Fruit fly (Drosophila melanogaster) whole organism, embryonic: ENCODE measurements around the gene CG14965.
A peak's percentile ranks its signal among the peaks of the same experiment; 100 is the strongest.

ENCODE experiments used
- Atf6 ChIP-seq: fragments of 200-800 bp; sonication (Bioruptor generic); IDR thresholded peaks from 2 replicates; pipeline ENCODE4 v1.3.6; 2022; ENCODE audit warnings: missing biosample characterization, missing genetic modification characterization
- CG10431 ChIP-seq: fragments of 200-800 bp; sonication (Bioruptor generic); optimal IDR thresholded peaks from 3 replicates; lab custom pipeline; 2018; ENCODE audit warnings: missing biosample characterization, mild to moderate bottlenecking, missing genetic modification characterization
- CG10654 ChIP-seq: fragments of 200-800 bp; sonication (Bioruptor generic); optimal IDR thresholded peaks from 2 replicates; lab custom pipeline; 2016; ENCODE audit warnings: missing biosample characterization, missing genetic modification characterization
- CG11398 ChIP-seq: fragments of 200-800 bp; sonication (Bioruptor generic); optimal IDR thresholded peaks from 2 replicates; lab custom pipeline; 2016; ENCODE audit warnings: missing biosample characterization, missing genetic modification characterization
- CG11723 ChIP-seq: fragments of 200-800 bp; sonication (Bioruptor generic); optimal IDR thresholded peaks from 2 replicates; lab custom pipeline; 2017; ENCODE audit warnings: missing biosample characterization, mild to moderate bottlenecking, missing genetic modification characterization
- CG12071 ChIP-seq: fragments of 200-800 bp; sonication (Bioruptor generic); optimal IDR thresholded peaks from 3 replicates; lab custom pipeline; 2018; ENCODE audit warnings: missing biosample characterization, mild to moderate bottlenecking, missing genetic modification characterization
- CG12155 ChIP-seq: fragments of 200-800 bp; sonication (Bioruptor generic); optimal IDR thresholded peaks from 3 replicates; lab custom pipeline; 2016; ENCODE audit warnings: missing biosample characterization, missing genetic modification characterization
- CG12391 ChIP-seq: fragments of 200-800 bp; sonication (Bioruptor generic); optimal IDR thresholded peaks from 3 replicates; lab custom pipeline; 2018; ENCODE audit warnings: missing biosample characterization, mild to moderate bottlenecking, missing genetic modification characterization, moderate library complexity
- CG13123 ChIP-seq: fragments of 200-800 bp; sonication (Bioruptor generic); optimal IDR thresholded peaks from 2 replicates; lab custom pipeline; 2016; ENCODE audit warnings: missing biosample characterization, missing genetic modification characterization
- CG14441 ChIP-seq: fragments of 200-800 bp; sonication (Bioruptor generic); IDR thresholded peaks from 2 replicates; pipeline ENCODE4 v1.3.6; 2022; ENCODE audit warnings: missing biosample characterization, missing genetic modification characterization
- CG14710 ChIP-seq: fragments of 200-800 bp; sonication (Bioruptor generic); optimal IDR thresholded peaks from 3 replicates; lab custom pipeline; 2019; ENCODE audit warnings: missing biosample characterization, mild to moderate bottlenecking, missing genetic modification characterization, moderate library complexity
- CG16815 ChIP-seq: fragments of 200-800 bp; sonication (Bioruptor generic); optimal IDR thresholded peaks from 3 replicates; lab custom pipeline; 2017; ENCODE audit warnings: missing biosample characterization, mild to moderate bottlenecking, missing genetic modification characterization
- CG2712 ChIP-seq: fragments of 200-800 bp; optimal IDR thresholded peaks from 3 replicates; lab custom pipeline; 2019; ENCODE audit warnings: missing biosample characterization, mild to moderate bottlenecking, missing genetic modification characterization, moderate library complexity
- CG30431 ChIP-seq: fragments of 200-800 bp; sonication (Bioruptor generic); optimal IDR thresholded peaks from 2 replicates; lab custom pipeline; 2017; ENCODE audit warnings: missing biosample characterization, missing genetic modification characterization
- CG6272 ChIP-seq: fragments of 200-800 bp; sonication (Bioruptor generic); IDR thresholded peaks from 2 replicates; pipeline ENCODE4 v1.3.6; 2022; ENCODE audit warnings: missing biosample characterization, missing genetic modification characterization
- CG6689 ChIP-seq: fragments of 200-800 bp; sonication (Bioruptor generic); IDR thresholded peaks from 2 replicates; pipeline ENCODE4 v1.3.6; 2022; ENCODE audit warnings: missing biosample characterization, missing genetic modification characterization
- CG7839 ChIP-seq: fragments of 200-800 bp; sonication (Bioruptor generic); optimal IDR thresholded peaks from 3 replicates; lab custom pipeline; 2018; ENCODE audit warnings: missing biosample characterization, mild to moderate bottlenecking, missing genetic modification characterization, moderate library complexity
- CG8388 ChIP-seq: fragments of 200-800 bp; sonication (Bioruptor generic); optimal IDR thresholded peaks from 2 replicates; lab custom pipeline; 2019; ENCODE audit warnings: missing biosample characterization, mild to moderate bottlenecking, missing genetic modification characterization, moderate library complexity
- CG9876 ChIP-seq: fragments of 200-800 bp; sonication (Bioruptor generic); optimal IDR thresholded peaks from 2 replicates; lab custom pipeline; 2016; ENCODE audit warnings: missing biosample characterization, missing genetic modification characterization
- Dad ChIP-seq: fragments of 200-800 bp; sonication (Bioruptor generic); optimal IDR thresholded peaks from 3 replicates; lab custom pipeline; 2016; ENCODE audit warnings: missing biosample characterization, missing genetic modification characterization
- Doc2 ChIP-seq: fragments of 200-800 bp; sonication (Bioruptor generic); IDR thresholded peaks from 2 replicates; pipeline ENCODE4 v1.3.6; 2022; ENCODE audit warnings: missing biosample characterization, missing genetic modification characterization
- Doc3 ChIP-seq: fragments of 200-800 bp; sonication (Bioruptor generic); IDR thresholded peaks from 3 replicates; pipeline ENCODE4 v1.3.6; 2022; ENCODE audit warnings: missing biosample characterization, missing genetic modification characterization; ENCODE audit not compliant: partially characterized antibody
- HLH54F ChIP-seq: fragments of 200-800 bp; sonication (Bioruptor generic); optimal IDR thresholded peaks from 3 replicates; lab custom pipeline; 2016; ENCODE audit warnings: missing biosample characterization, missing genetic modification characterization
- Hmr ChIP-seq: fragments of 200-800 bp; sonication (Bioruptor generic); optimal IDR thresholded peaks from 3 replicates; lab custom pipeline; 2017; ENCODE audit warnings: mild to moderate bottlenecking, missing biosample characterization, missing genetic modification reagents, missing genetic modification characterization
- Hr78 ChIP-seq, 2 experiments: fragments of 200-800 bp in 1 of 2; fragments of >200 bp in 1 of 2; sonication (Bioruptor generic) in 1 of 2; optimal IDR thresholded peaks; 2 replicates each; lab custom pipeline; 2017 to 2019; ENCODE audit warnings: missing biosample characterization in 2 of 2, missing genetic modification characterization in 2 of 2, mild to moderate bottlenecking in 1 of 2, moderate library complexity in 1 of 2
- Kr ChIP-seq: fragments of 200-800 bp; sonication (Bioruptor generic); optimal IDR thresholded peaks from 2 replicates; lab custom pipeline; 2017; ENCODE audit warnings: missing biosample characterization, mild to moderate bottlenecking, missing genetic modification characterization
- Med ChIP-seq: fragments of 200-800 bp; sonication (Bioruptor generic); peaks from one replicate; lab custom pipeline; 2016; ENCODE audit warnings: missing biosample characterization, missing genetic modification characterization, mild to moderate bottlenecking, inconsistent platforms, moderate library complexity
- Ptx1 ChIP-seq: fragments of 200-800 bp; sonication (Bioruptor generic); IDR thresholded peaks from 2 replicates; pipeline ENCODE4 v1.3.6; 2022; ENCODE audit warnings: missing biosample characterization, missing genetic modification characterization
- Rfx ChIP-seq: fragments of 200-800 bp; sonication (Bioruptor generic); IDR thresholded peaks from 2 replicates; pipeline ENCODE4 v1.3.6; 2022; ENCODE audit warnings: missing biosample characterization, missing genetic modification characterization
- Vsx1 ChIP-seq: fragments of 200-800 bp; sonication (Bioruptor generic); optimal IDR thresholded peaks from 2 replicates; lab custom pipeline; 2017; ENCODE audit warnings: missing biosample characterization, mild to moderate bottlenecking, missing genetic modification characterization, missing genetic modification reagents
- btn ChIP-seq: fragments of 200-800 bp; sonication (Bioruptor generic); optimal IDR thresholded peaks from 2 replicates; lab custom pipeline; 2016; ENCODE audit warnings: missing biosample characterization, missing genetic modification characterization
- emc ChIP-seq: fragments of 200-800 bp; sonication (Bioruptor generic); optimal IDR thresholded peaks from 2 replicates; lab custom pipeline; 2016; ENCODE audit warnings: missing biosample characterization, missing genetic modification characterization
- exex ChIP-seq: fragments of 200-800 bp; sonication (Bioruptor generic); optimal IDR thresholded peaks from 4 replicates; lab custom pipeline; 2018; ENCODE audit warnings: missing biosample characterization, mild to moderate bottlenecking, missing genetic modification characterization, moderate library complexity
- fd102C ChIP-seq: fragments of 200-800 bp; sonication (Bioruptor generic); optimal IDR thresholded peaks from 2 replicates; lab custom pipeline; 2018; ENCODE audit warnings: missing biosample characterization, mild to moderate bottlenecking, missing genetic modification characterization, moderate library complexity
- fd96Cb ChIP-seq: fragments of 200-800 bp; sonication (Bioruptor generic); optimal IDR thresholded peaks from 2 replicates; lab custom pipeline; 2018; ENCODE audit warnings: missing biosample characterization, mild to moderate bottlenecking, missing genetic modification characterization, moderate library complexity
- gem ChIP-seq: fragments of 200-800 bp; sonication (Bioruptor generic); optimal IDR thresholded peaks from 2 replicates; lab custom pipeline; 2019; ENCODE audit warnings: missing biosample characterization, mild to moderate bottlenecking, missing genetic modification characterization, moderate library complexity
- gfzf ChIP-seq: fragments of 200-800 bp; sonication (Bioruptor generic); optimal IDR thresholded peaks from 2 replicates; lab custom pipeline; 2016; ENCODE audit warnings: missing biosample characterization, mild to moderate bottlenecking, missing genetic modification characterization, moderate library complexity
- gro ChIP-seq: fragments of 200-800 bp; sonication (Bioruptor generic); optimal IDR thresholded peaks from 2 replicates; lab custom pipeline; 2016; ENCODE audit warnings: missing biosample characterization, missing genetic modification characterization
- hth ChIP-seq: fragments of >200 bp; optimal IDR thresholded peaks from 2 replicates; lab custom pipeline; 2017; ENCODE audit warnings: inconsistent platforms
- knrl ChIP-seq: fragments of 200-800 bp; sonication (Bioruptor generic); IDR thresholded peaks from 3 replicates; pipeline ENCODE4 v1.3.6; 2022; ENCODE audit warnings: missing biosample characterization, missing genetic modification characterization; ENCODE audit not compliant: partially characterized antibody
- nerfin-1 ChIP-seq: fragments of 200-800 bp; sonication (Bioruptor generic); optimal IDR thresholded peaks from 3 replicates; lab custom pipeline; 2019; ENCODE audit warnings: missing biosample characterization, mild to moderate bottlenecking, missing genetic modification characterization, moderate library complexity
- ro ChIP-seq: fragments of 200-800 bp; sonication (Bioruptor generic); IDR thresholded peaks from 2 replicates; pipeline ENCODE4 v1.3.6; 2022; ENCODE audit warnings: missing biosample characterization, missing genetic modification characterization
- scrt ChIP-seq: fragments of 200-800 bp; sonication (Bioruptor generic); optimal IDR thresholded peaks from 2 replicates; lab custom pipeline; 2018; ENCODE audit warnings: missing biosample characterization, mild to moderate bottlenecking, missing genetic modification characterization, moderate library complexity
- sd ChIP-seq: fragments of 200-800 bp; sonication (Bioruptor generic); optimal IDR thresholded peaks from 3 replicates; lab custom pipeline; 2018; ENCODE audit warnings: missing biosample characterization, mild to moderate bottlenecking, missing genetic modification characterization, moderate library complexity
- ssp ChIP-seq: fragments of 200-800 bp; sonication (Bioruptor generic); IDR thresholded peaks from 2 replicates; pipeline ENCODE4 v1.3.6; 2022; ENCODE audit warnings: missing biosample characterization, missing genetic modification characterization
- stwl ChIP-seq: fragments of 200-800 bp; sonication (Bioruptor generic); optimal IDR thresholded peaks from 3 replicates; lab custom pipeline; 2018; ENCODE audit warnings: missing biosample characterization, mild to moderate bottlenecking, missing genetic modification characterization, moderate library complexity
- trem ChIP-seq: fragments of 200-800 bp; optimal IDR thresholded peaks from 3 replicates; lab custom pipeline; 2019; ENCODE audit warnings: missing biosample characterization, mild to moderate bottlenecking, missing genetic modification characterization, moderate library complexity
- trh ChIP-seq: fragments of 200-800 bp; sonication (Bioruptor generic); optimal IDR thresholded peaks from 2 replicates; lab custom pipeline; 2016; ENCODE audit warnings: missing biosample characterization, missing genetic modification characterization
- usp ChIP-seq: fragments of >200 bp; optimal IDR thresholded peaks from 2 replicates; lab custom pipeline; 2017; ENCODE audit warnings: missing biosample characterization, missing genetic modification characterization
- wdn ChIP-seq: fragments of 200-800 bp; sonication (Bioruptor generic); IDR thresholded peaks from 2 replicates; pipeline ENCODE4 v1.3.6; 2022; ENCODE audit warnings: missing biosample characterization, missing genetic modification characterization
- zen ChIP-seq: fragments of 200-800 bp; sonication (Bioruptor generic); optimal IDR thresholded peaks from 3 replicates; lab custom pipeline; 2018; ENCODE audit warnings: missing biosample characterization, mild to moderate bottlenecking, missing genetic modification characterization, moderate library complexity

The CG14965 gene

dm6 chr3L:3194059-3194458 lies 1.8 kb upstream of the CG14965 start (continued):
- no peak for TF ChIP-seq gfzf (GFP tag; lab: Kevin White, UChicago)
- no peak for TF ChIP-seq usp
- peak; percentile 81 for TF ChIP-seq CG6272 (GFP tag; lab: Robert Waterston, UW)
- TF ChIP-seq CG11398 (GFP tag; lab: Kevin White, UChicago): peak; percentile 13
- TF ChIP-seq trh: peak; percentile 68
- peak; percentile 84 for TF ChIP-seq CG12155 (GFP tag; lab: Kevin White, UChicago)
- TF ChIP-seq Dad: peak; percentile 58
- peak; percentile 84 for TF ChIP-seq CG30431
- TF ChIP-seq Doc2 (GFP tag; lab: Robert Waterston, UW): peak; percentile 73
- peak; percentile 95 for TF ChIP-seq Ptx1 (GFP tag; lab: Robert Waterston, UW)
- peak; percentile 85 for TF ChIP-seq ro (GFP tag; lab: Robert Waterston, UW)
- peak; percentile 71 for TF ChIP-seq CG10431 (GFP tag; lab: Kevin White, UChicago)
- TF ChIP-seq HLH54F: peak; percentile 48
- peak; percentile 96 for TF ChIP-seq gem (tag; lab: Kevin White, UChicago)
- TF ChIP-seq ssp (GFP tag; lab: Robert Waterston, UW): peak; percentile 79
- TF ChIP-seq CG2712 (tag; lab: Kevin White, UChicago): peak; percentile 95
- peak; percentile 58 for TF ChIP-seq exex (tag; lab: Kevin White, UChicago)
- peak; percentile 85 for TF ChIP-seq fd102C
- peak; percentile 82 for TF ChIP-seq nerfin-1 (tag; lab: Kevin White, UChicago)
- no peak for TF ChIP-seq btn
- peak; percentile 95 for TF ChIP-seq CG12391 (tag; lab: Kevin White, UChicago)
- TF ChIP-seq CG11723: peak; percentile 83
- peak; percentile 97 for TF ChIP-seq zen (tag; lab: Kevin White, UChicago)
- TF ChIP-seq CG16815 (GFP tag; lab: Kevin White, UChicago): peak; percentile 85
- peak; percentile 73 for TF ChIP-seq wdn (GFP tag; lab: Robert Waterston, UW)
- TF ChIP-seq Atf6 (GFP tag; lab: Robert Waterston, UW): peak; percentile 93
- TF ChIP-seq Doc3 (GFP tag; lab: Robert Waterston, UW): no peak
- TF ChIP-seq CG9876 (GFP tag; lab: Kevin White, UChicago): no peak
- peak; percentile 87 for TF ChIP-seq scrt (GFP tag; lab: Kevin White, UChicago)
- peak; percentile 42 for TF ChIP-seq gro (GFP tag; lab: Kevin White, UChicago)
- TF ChIP-seq sd (tag; lab: Kevin White, UChicago): peak; percentile 79
- TF ChIP-seq Hr78 (GFP tag; optimal IDR thresholded peaks at IDR 0.05; lab: Kevin White, UChicago): peak in 1 of 2 experiments; percentile 70
- peak; percentile 81 for TF ChIP-seq CG13123
- peak; percentile 87 for TF ChIP-seq CG10654 (GFP tag; lab: Kevin White, UChicago)
- peak; percentile 91 for TF ChIP-seq Med
- no peak for TF ChIP-seq hth (lab: Kevin White, UChicago)
- TF ChIP-seq CG12071 (GFP tag; lab: Kevin White, UChicago): peak; percentile 91
- peak; percentile 88 for TF ChIP-seq trem
- peak; percentile 96 for TF ChIP-seq fd96Cb
- peak; percentile 94 for TF ChIP-seq CG6689
- peak; percentile 86 for TF ChIP-seq Vsx1 (GFP tag; lab: Kevin White, UChicago)
- peak; percentile 90 for TF ChIP-seq CG14710
- no peak for TF ChIP-seq emc (GFP tag; lab: Kevin White, UChicago)
- TF ChIP-seq CG7839: peak; percentile 95
- peak; percentile 92 for TF ChIP-seq Rfx
- TF ChIP-seq CG8388 (GFP tag; lab: Kevin White, UChicago): peak; percentile 95
- TF ChIP-seq knrl (GFP tag; lab: Robert Waterston, UW): 0 out of 3 replicates have a peak, but pooled peaks have one; percentile 12
- TF ChIP-seq CG14441 (GFP tag; lab: Robert Waterston, UW): peak; percentile 94
- TF ChIP-seq stwl (tag; lab: Kevin White, UChicago): peak; percentile 50
- no peak for TF ChIP-seq Kr (GFP tag; lab: Kevin White, UChicago)
- TF ChIP-seq Hmr (GFP tag; lab: Kevin White, UChicago): peak; percentile 94
